Worm (Caenorhabditis elegans) whole organism, L2 larva: Measurements from ENCODE around the gene R10F2.4.

Source experiments
- C34F6.9 ChIP-seq: fragments of 150-350 bp; optimal IDR thresholded peaks from 2 replicates; lab custom pipeline; 2014; ENCODE audit warnings: missing biosample characterization, missing genetic modification characterization
- F13H6.1 ChIP-seq: sonication (generic microtip); optimal IDR thresholded peaks from 2 replicates; lab custom pipeline; 2016; ENCODE audit warnings: missing genetic modification characterization, missing compliant biosample characterization
- aly-2 ChIP-seq: fragments of 150-350 bp; optimal IDR thresholded peaks from 2 replicates; lab custom pipeline; 2014; ENCODE audit warnings: missing biosample characterization, missing genetic modification characterization
- elt-3 ChIP-seq: sonication (generic microtip); optimal IDR thresholded peaks from 2 replicates; lab custom pipeline; 2017; ENCODE audit warnings: missing biosample characterization, missing genetic modification characterization
- lin-13 ChIP-seq: fragments of 150-350 bp; optimal IDR thresholded peaks from 2 replicates; lab custom pipeline; 2014; ENCODE audit warnings: missing biosample characterization, missing genetic modification reagents, missing genetic modification characterization
- lsy-2 ChIP-seq, 2 experiments: fragments of 150-350 bp in 1 of 2; sonication (generic microtip) in 1 of 2; optimal IDR thresholded peaks; 2 replicates each; lab custom pipeline; 2014 to 2017; ENCODE audit warnings: missing biosample characterization in 2 of 2, missing genetic modification characterization in 2 of 2
- nhr-10 ChIP-seq: sonication (generic microtip); optimal IDR thresholded peaks from 2 replicates; lab custom pipeline; 2017; ENCODE audit warnings: missing biosample characterization, missing genetic modification characterization
- nhr-12 ChIP-seq: fragments of 150-350 bp; optimal IDR thresholded peaks from 2 replicates; lab custom pipeline; 2014; ENCODE audit warnings: missing biosample characterization, missing genetic modification characterization
- nhr-25 ChIP-seq: fragments of 150-350 bp; sonication (generic microtip); optimal IDR thresholded peaks from 3 replicates; lab custom pipeline; 2014; ENCODE audit warnings: missing biosample characterization, missing genetic modification characterization
- skn-1 ChIP-seq: sonication (generic microtip); optimal IDR thresholded peaks from 2 replicates; lab custom pipeline; 2017; ENCODE audit warnings: missing biosample characterization, missing genetic modification characterization
- sma-9 ChIP-seq, 2 experiments: fragments of 150-350 bp in 1 of 2; sonication (generic microtip) in 1 of 2; optimal IDR thresholded peaks; 2 replicates each; lab custom pipeline; 2014 to 2016; ENCODE audit warnings: missing genetic modification characterization in 2 of 2, mild to moderate bottlenecking in 1 of 2, missing biosample characterization in 1 of 2, missing compliant biosample characterization in 1 of 2, missing genetic modification reagents in 1 of 2, moderate library complexity in 1 of 2
- unc-62 ChIP-seq: fragments of 150-350 bp; optimal IDR thresholded peaks from 2 replicates; lab custom pipeline; 2014; ENCODE audit warnings: missing biosample characterization, missing genetic modification reagents, missing genetic modification characterization

- TF ChIP-seq unc-62 (GFP tag; lab: Kevin White, UChicago) (no peak), aly-2 (tag; lab: Kevin White, UChicago) (no peak), F13H6.1 (tag; lab: Kevin White, UChicago) (no peak), nhr-10 (tag; lab: Kevin White, UChicago) (no peak), sma-9 (GFP tag; optimal IDR thresholded peaks at IDR 0.05; lab: Kevin White, UChicago) (no peak), sma-9 (tag; optimal IDR thresholded peaks at IDR 0.05; lab: Kevin White, UChicago) (no peak), nhr-25 (tag; lab: Kevin White, UChicago) (no peak), nhr-12 (tag; lab: Kevin White, UChicago) (no peak), elt-3 (tag; lab: Kevin White, UChicago) (no peak), skn-1 (tag; lab: Kevin White, UChicago) (no peak), lin-13 (GFP tag; lab: Kevin White, UChicago) (no peak), lsy-2 (tag; optimal IDR thresholded peaks at IDR 0.05; lab: Kevin White, UChicago) (no peak), C34F6.9 (tag; lab: Kevin White, UChicago) (no peak)
These were observed 14.9 kb upstream of the R10F2.4 start for ce11 chrIII:2937780-2938179.
